Fruit fly (Drosophila melanogaster): ENCODE results near the gene Nnf1b.

dm6 chr2L:780851-781250 lies 29.5 kb upstream of the Nnf1b start:
- TF ChIP-seq CG7101 (tag; optimal IDR thresholded peaks at IDR 0.05) (no peak), bab1 (GFP tag; optimal IDR thresholded peaks at IDR 0.05) (no peak), CG1620 (GFP tag; optimal IDR thresholded peaks at IDR 0.05) (no peak)
